Worm (Caenorhabditis elegans): ENCODE results near the gene spk-1.

Gene spk-1

DNA sequence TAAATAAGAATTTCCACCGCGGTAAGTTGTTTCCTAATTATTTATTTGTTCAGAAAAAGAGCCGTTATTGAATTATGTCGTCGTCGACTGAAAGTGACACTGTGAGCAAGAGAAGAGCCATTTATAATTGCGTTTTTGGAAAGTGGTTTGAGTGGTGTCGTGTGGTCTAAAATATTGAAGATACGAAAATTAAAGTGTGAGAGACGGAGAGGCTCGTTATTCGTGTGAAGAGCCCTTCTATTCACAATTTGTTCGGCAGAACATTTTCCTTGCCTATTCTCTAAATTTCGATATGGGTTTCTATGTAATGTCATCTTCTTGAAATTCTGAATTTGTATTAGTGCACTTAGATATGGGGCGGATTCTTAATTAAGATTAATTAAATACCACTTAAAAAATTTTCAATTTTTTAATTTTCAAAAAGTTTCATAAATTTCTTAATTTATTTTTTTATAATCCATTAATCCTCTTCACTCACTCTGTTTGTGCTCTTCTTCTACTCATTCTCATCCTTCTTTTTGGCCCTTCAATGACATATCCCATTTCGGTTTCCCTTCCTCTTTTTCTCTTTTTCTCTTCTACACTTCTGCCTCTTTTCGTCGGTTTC lies 53.5 kb downstream of the spk-1 start (continued):
- TF ChIP-seq Y53F4B.3 (GFP tag; IDR thresholded peaks at IDR 0.05), result no peak
- no peak for TF ChIP-seq egrh-3 (GFP tag; IDR thresholded peaks at IDR 0.05)
- no peak for TF ChIP-seq ztf-25 (GFP tag; IDR thresholded peaks at IDR 0.05)
- TF ChIP-seq ztf-28 (GFP tag; IDR thresholded peaks at IDR 0.05), result no peak
- TF ChIP-seq die-1 (tag; optimal IDR thresholded peaks at IDR 0.05), result no peak

DNA sequence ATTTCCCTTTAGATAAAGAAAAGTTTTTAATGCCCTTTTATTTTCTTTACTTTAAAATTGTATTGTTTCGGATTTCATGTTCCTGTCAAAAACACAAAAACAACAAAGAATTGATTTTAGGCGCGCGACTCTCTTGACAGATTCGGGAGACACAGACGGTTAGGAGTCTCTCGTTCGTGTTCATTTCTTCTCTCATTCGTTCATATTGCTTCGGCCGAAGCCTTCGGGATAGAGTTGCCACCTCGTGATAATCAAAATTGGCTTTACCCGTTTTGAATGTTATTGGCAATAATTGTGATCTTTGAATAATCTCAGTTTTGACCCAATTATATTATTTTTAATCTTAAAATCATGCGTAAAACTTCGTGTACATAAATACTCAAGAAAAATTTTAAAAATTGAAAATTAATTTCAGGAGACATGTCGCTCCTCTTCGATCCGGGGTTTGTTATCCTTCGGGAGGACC lies 54.7 kb downstream of the spk-1 start, which contains the start of gene F55H2.5:
Gene F55H2.5, plus strand, starts transcription at position 416 of the 466 bp plus-strand sequence.
- TF ChIP-seq madf-3 (GFP tag; IDR thresholded peaks at IDR 0.05) (no peak), hmg-1.2 (GFP tag; IDR thresholded peaks at IDR 0.05) (peak; percentile 14; the same call in 1 of the 2 replicates), snpc-1.3 (tag; optimal IDR thresholded peaks at IDR 0.05; ENCODE audit: insufficient read depth) (no peak), B0261.1 (tag; optimal IDR thresholded peaks at IDR 0.05) (no peak), aptf-2 (GFP tag; conservative IDR thresholded peaks at IDR 0.05) (no peak), unc-62 (GFP tag; optimal IDR thresholded peaks at IDR 0.05) (no peak), ceh-40 (GFP tag; IDR thresholded peaks at IDR 0.05) (no peak), F57C9.4 (tag; optimal IDR thresholded peaks at IDR 0.05) (no peak), ztf-6 (GFP tag; IDR thresholded peaks at IDR 0.05) (no peak)

DNA sequence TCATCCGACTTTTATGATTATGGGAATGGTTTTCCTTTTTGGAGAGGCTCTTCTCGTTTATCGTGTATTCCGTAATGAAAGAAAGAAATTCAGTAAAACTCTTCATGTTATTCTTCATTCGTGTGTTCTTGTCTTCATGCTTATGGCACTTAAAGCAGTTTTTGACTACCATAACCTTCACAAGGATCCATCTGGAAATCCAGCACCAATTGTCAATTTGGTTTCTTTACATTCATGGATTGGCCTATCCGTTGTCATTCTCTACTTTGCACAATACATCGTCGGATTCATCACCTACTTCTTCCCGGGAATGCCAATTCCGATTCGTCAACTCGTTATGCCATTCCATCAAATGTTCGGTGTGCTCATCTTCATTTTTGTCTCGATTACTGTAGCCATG lies 55.3 kb downstream of the spk-1 start:
- TF ChIP-seq T07F8.4 (tag; optimal IDR thresholded peaks at IDR 0.05) (no peak), aptf-2 (GFP tag; conservative IDR thresholded peaks at IDR 0.05) (no peak), madf-10 (tag; optimal IDR thresholded peaks at IDR 0.05) (no peak), ets-4 (GFP tag; optimal IDR thresholded peaks at IDR 0.05) (no peak), nfya-1 (tag; optimal IDR thresholded peaks at IDR 0.05; ENCODE audit: borderline replicate concordance, insufficient read depth) (no peak)
